Fruit fly (Drosophila melanogaster): ENCODE data around the gene CG14137.

Gene CG14137

DNA sequence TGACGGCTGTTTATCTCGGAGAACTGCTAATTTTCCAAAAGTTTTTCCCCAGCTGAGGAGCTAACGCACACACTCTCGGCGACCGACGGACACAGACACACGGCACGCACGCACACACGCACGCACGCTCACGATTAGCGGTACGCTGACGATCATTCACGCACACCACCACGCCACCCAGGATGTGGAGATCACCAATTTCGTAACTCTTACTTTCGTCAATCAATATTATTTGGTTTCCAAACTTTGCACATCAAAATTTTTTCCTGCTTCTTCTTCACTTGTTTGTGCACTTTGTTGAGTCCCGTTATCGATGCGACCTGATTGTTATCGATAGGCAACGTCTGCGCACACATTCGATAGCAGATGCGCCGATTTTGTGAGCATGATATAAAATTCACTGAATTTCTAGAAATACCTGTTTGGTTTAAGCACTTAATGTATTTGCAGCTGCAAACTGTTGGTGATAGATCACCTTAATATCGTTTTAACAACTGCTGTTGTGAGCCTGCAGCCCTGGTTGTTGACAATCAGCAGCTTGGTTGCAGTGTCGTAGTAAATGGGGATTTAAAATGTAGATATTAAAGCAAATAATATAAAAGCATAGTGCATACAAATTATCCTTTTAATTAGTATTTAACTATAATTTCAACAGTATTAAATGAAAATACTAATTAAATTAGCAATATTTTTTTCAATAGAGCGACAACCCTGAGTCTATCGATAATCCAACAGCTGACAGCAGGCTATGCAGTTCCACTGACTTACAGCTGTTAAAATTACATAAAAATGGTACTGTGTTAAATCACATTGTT is 37.7 kb downstream of the CG14137 start, which contains the start of the genes CG7394 and Mob2 (continued):
- TF ChIP-seq CHES-1-like (GFP tag; optimal IDR thresholded peaks at IDR 0.05), result peak; percentile 88
- peak; percentile 76 for TF ChIP-seq CG1647 (GFP tag; optimal IDR thresholded peaks at IDR 0.05)
- peak in 1 of 2 experiments; percentile 64 for TF ChIP-seq insv (GFP tag; optimal IDR thresholded peaks at IDR 0.05)
- no peak for TF ChIP-seq CG10565 (GFP tag; optimal IDR thresholded peaks at IDR 0.05)
- TF ChIP-seq hkb (optimal IDR thresholded peaks at IDR 0.05), result no peak
- peak; percentile 91 for TF ChIP-seq hkb (GFP tag; IDR thresholded peaks at IDR 0.05)
- TF ChIP-seq nerfin-1 (tag; optimal IDR thresholded peaks at IDR 0.05), result peak; percentile 73
- TF ChIP-seq corto (GFP tag; optimal IDR thresholded peaks at IDR 0.05), result peak; percentile 43
- TF ChIP-seq CG8944 (GFP tag; optimal IDR thresholded peaks at IDR 0.05), result peak; percentile 64
- peak; percentile 70 for TF ChIP-seq CG3838 (GFP tag; optimal IDR thresholded peaks at IDR 0.05)
- peak; percentile 65 for TF ChIP-seq CG10959 (GFP tag; IDR thresholded peaks at IDR 0.05)
- TF ChIP-seq pb (GFP tag; optimal IDR thresholded peaks at IDR 0.05), result peak; percentile 57
- peak; percentile 96 for TF ChIP-seq CG12391 (tag; optimal IDR thresholded peaks at IDR 0.05)
- peak; percentile 59 for TF ChIP-seq Vsx1 (GFP tag; optimal IDR thresholded peaks at IDR 0.05)
- peak; percentile 25 for TF ChIP-seq Dp (GFP tag; optimal IDR thresholded peaks at IDR 0.05)
- TF ChIP-seq CG7963 (GFP tag; IDR thresholded peaks at IDR 0.05; ENCODE audit: partially characterized antibody), result peak; percentile 53; the same call in 1 of the 3 replicates
- no peak for TF ChIP-seq usp (GFP tag; optimal IDR thresholded peaks at IDR 0.05)
- peak; percentile 83 for TF ChIP-seq CG15601 (tag; optimal IDR thresholded peaks at IDR 0.05)
- TF ChIP-seq CG8924 (tag; optimal IDR thresholded peaks at IDR 0.05), result peak; percentile 95
- TF ChIP-seq Dip2 (GFP tag; IDR thresholded peaks at IDR 0.05), result peak; percentile 12; the same call in 1 of the 2 replicates
- TF ChIP-seq Hr78 (GFP tag; optimal IDR thresholded peaks at IDR 0.05), result peak in 1 of 2 experiments; percentile 40
- peak; percentile 90 for TF ChIP-seq lab (GFP tag; optimal IDR thresholded peaks at IDR 0.05)
- TF ChIP-seq CG10147 (GFP tag; optimal IDR thresholded peaks at IDR 0.05), result peak; percentile 51
- TF ChIP-seq knrl (GFP tag; IDR thresholded peaks at IDR 0.05; ENCODE audit: partially characterized antibody), result peak; percentile 81
- TF ChIP-seq CG14014 (GFP tag; IDR thresholded peaks at IDR 0.05), result peak; percentile 92
- TF ChIP-seq fu2 (GFP tag; optimal IDR thresholded peaks at IDR 0.05), result peak; percentile 55
- TF ChIP-seq dmrt99B (tag; optimal IDR thresholded peaks at IDR 0.05), result peak; percentile 83
- peak; percentile 79 for TF ChIP-seq CG4404 (GFP tag; IDR thresholded peaks at IDR 0.05)
- peak; percentile 87 for TF ChIP-seq pho (GFP tag; optimal IDR thresholded peaks at IDR 0.05)
- TF ChIP-seq Gsc (GFP tag; IDR thresholded peaks at IDR 0.05), result no peak; the same call in 1 of the 2 replicates
- TF ChIP-seq esg (GFP tag; conservative IDR thresholded peaks at IDR 0.05), result peak; percentile 80
- peak; percentile 28 for TF ChIP-seq ash1 (GFP tag; optimal IDR thresholded peaks at IDR 0.05)
- no peak for TF ChIP-seq wek (GFP tag; optimal IDR thresholded peaks at IDR 0.05)
- TF ChIP-seq CG13123 (GFP tag; optimal IDR thresholded peaks at IDR 0.05), result peak; percentile 88
- peak; percentile 30 for TF ChIP-seq Jarid2 (GFP tag; optimal IDR thresholded peaks at IDR 0.05)
- TF ChIP-seq h (optimal IDR thresholded peaks at IDR 0.05), result no peak
- TF ChIP-seq CG17912 (GFP tag; optimal IDR thresholded peaks at IDR 0.05), result peak; percentile 52
- TF ChIP-seq kni (GFP tag; optimal IDR thresholded peaks at IDR 0.05), result peak; percentile 20
- TF ChIP-seq jumu (GFP tag; optimal IDR thresholded peaks at IDR 0.05), result peak; percentile 74
- TF ChIP-seq CG10366 (GFP tag; IDR thresholded peaks at IDR 0.05), result peak; percentile 93
- TF ChIP-seq CG4424 (GFP tag; optimal IDR thresholded peaks at IDR 0.05), result peak; percentile 88
- TF ChIP-seq stwl (tag; optimal IDR thresholded peaks at IDR 0.05), result peak; percentile 92
- peak; percentile 84 for TF ChIP-seq CG6272 (GFP tag; IDR thresholded peaks at IDR 0.05)
- TF ChIP-seq trem (tag; optimal IDR thresholded peaks at IDR 0.05), result peak; percentile 79
- peak; percentile 86 for TF ChIP-seq CG9215 (GFP tag; IDR thresholded peaks at IDR 0.05)
- TF ChIP-seq Meics (GFP tag; optimal IDR thresholded peaks at IDR 0.05), result peak; percentile 90
- peak; percentile 91 for TF ChIP-seq HLH3B (GFP tag; IDR thresholded peaks at IDR 0.05)
- TF ChIP-seq pzg (GFP tag; optimal IDR thresholded peaks at IDR 0.05), result peak; percentile 85
- TF ChIP-seq Asciz (GFP tag; optimal IDR thresholded peaks at IDR 0.05), result peak; percentile 57

Measured in whole organism, embryonic.